Worm (Caenorhabditis elegans): Measurements from ENCODE around the gene gly-7.

- TF ChIP-seq pha-4 (tag; optimal IDR thresholded peaks at IDR 0.05) (no peak), elt-2 (tag; optimal IDR thresholded peaks at IDR 0.05) (no peak), nhr-23 (tag; optimal IDR thresholded peaks at IDR 0.05) (no peak), ceh-82 (tag; optimal IDR thresholded peaks at IDR 0.05) (no peak), nhr-11 (tag; optimal IDR thresholded peaks at IDR 0.05) (no peak), nfya-1 (tag; optimal IDR thresholded peaks at IDR 0.05; ENCODE audit: insufficient read depth) (peak; percentile 86)
Observed at ce11 chrV:1779994-1780393, 41.1 kb downstream of the gly-7 start.

Measured in whole organism, L3 larva.